Worm (Caenorhabditis elegans): ENCODE results near the gene myrf-1.
A peak's percentile ranks its signal among the peaks of the same experiment; 100 is the strongest.

Gene myrf-1

ce11 chrII:10502491-10503063, at the start of gene myrf-1:
Gene myrf-1 (minus strand): TSS chrII:10502541.
- peak; percentile 39 for TF ChIP-seq unc-62 (GFP tag; optimal IDR thresholded peaks at IDR 0.05)
- TF ChIP-seq pha-4 (tag; optimal IDR thresholded peaks at IDR 0.05), result peak; percentile 44
- no peak for TF ChIP-seq elt-3 (tag; optimal IDR thresholded peaks at IDR 0.05)
- TF ChIP-seq sptf-1 (tag; optimal IDR thresholded peaks at IDR 0.05), result peak; percentile 74
- TF ChIP-seq snpc-4 (tag; optimal IDR thresholded peaks at IDR 0.05), result no peak
- no peak for TF ChIP-seq zip-8 (tag; optimal IDR thresholded peaks at IDR 0.05)
- no peak for TF ChIP-seq sem-2 (GFP tag; optimal IDR thresholded peaks at IDR 0.05)
- no peak for TF ChIP-seq ceh-83 (GFP tag; optimal IDR thresholded peaks at IDR 0.05)
- peak; percentile 94 for TF ChIP-seq ham-2 (GFP tag; optimal IDR thresholded peaks at IDR 0.05)
- peak; percentile 81 for TF ChIP-seq mep-1 (tag; optimal IDR thresholded peaks at IDR 0.05)
- TF ChIP-seq nhr-12 (tag; optimal IDR thresholded peaks at IDR 0.05), result no peak
- no peak for TF ChIP-seq blmp-1 (tag; optimal IDR thresholded peaks at IDR 0.05)
- TF ChIP-seq lsy-2 (tag; optimal IDR thresholded peaks at IDR 0.05), result peak; percentile 33
- TF ChIP-seq M03D4.4 (tag; optimal IDR thresholded peaks at IDR 0.05), result peak; percentile 48
- TF ChIP-seq hlh-1 (tag; optimal IDR thresholded peaks at IDR 0.05), result peak; percentile 33
- no peak for TF ChIP-seq lin-32 (GFP tag; optimal IDR thresholded peaks at IDR 0.05)
- peak; percentile 65 for TF ChIP-seq drap-1 (GFP tag; optimal IDR thresholded peaks at IDR 0.05)
- no peak for TF ChIP-seq ceh-39 (tag; optimal IDR thresholded peaks at IDR 0.05)
- no peak for TF ChIP-seq nhr-28 (tag; optimal IDR thresholded peaks at IDR 0.05)
- TF ChIP-seq ztf-11 (tag; optimal IDR thresholded peaks at IDR 0.05), result peak; percentile 76
- no peak for TF ChIP-seq lin-13 (tag; optimal IDR thresholded peaks at IDR 0.05)
- no peak for TF ChIP-seq bed-3 (GFP tag; optimal IDR thresholded peaks at IDR 0.05)
- TF ChIP-seq unc-120 (tag; optimal IDR thresholded peaks at IDR 0.05; ENCODE audit: poor library complexity, severe bottlenecking), result peak; percentile 73
- TF ChIP-seq mls-2 (tag; optimal IDR thresholded peaks at IDR 0.05), result peak; percentile 68
- no peak for TF ChIP-seq nhr-237 (tag; optimal IDR thresholded peaks at IDR 0.05)
- no peak for TF ChIP-seq flh-1 (GFP tag; optimal IDR thresholded peaks at IDR 0.05)
- no peak for TF ChIP-seq unc-39 (tag; optimal IDR thresholded peaks at IDR 0.05)
- no peak for TF ChIP-seq mab-5 (tag; optimal IDR thresholded peaks at IDR 0.05)
- TF ChIP-seq cnd-1 (tag; optimal IDR thresholded peaks at IDR 0.05), result peak; percentile 61
- no peak for TF ChIP-seq elt-1 (tag; optimal IDR thresholded peaks at IDR 0.05; ENCODE audit: borderline replicate concordance, insufficient read depth)
- TF ChIP-seq nhr-76 (tag; optimal IDR thresholded peaks at IDR 0.05), result no peak
- TF ChIP-seq tbx-8 (GFP tag; optimal IDR thresholded peaks at IDR 0.05), result no peak
- peak; percentile 58 for TF ChIP-seq ces-1 (GFP tag; optimal IDR thresholded peaks at IDR 0.05)
- TF ChIP-seq ceh-43 (GFP tag; optimal IDR thresholded peaks at IDR 0.05), result no peak
- peak; percentile 46 for TF ChIP-seq nhr-2 (tag; optimal IDR thresholded peaks at IDR 0.05)

ce11 chrII:10550872-10551647, 48.7 kb upstream of the myrf-1 start:
- no peak for TF ChIP-seq M03D4.4 (tag; optimal IDR thresholded peaks at IDR 0.05)
- no peak for TF ChIP-seq bed-3 (GFP tag; optimal IDR thresholded peaks at IDR 0.05)
- TF ChIP-seq unc-120 (tag; optimal IDR thresholded peaks at IDR 0.05; ENCODE audit: poor library complexity, severe bottlenecking), result no peak
- no peak for TF ChIP-seq zip-8 (tag; optimal IDR thresholded peaks at IDR 0.05)
- no peak for TF ChIP-seq drap-1 (GFP tag; optimal IDR thresholded peaks at IDR 0.05)
- no peak for TF ChIP-seq elt-3 (tag; optimal IDR thresholded peaks at IDR 0.05)
- TF ChIP-seq mab-5 (tag; optimal IDR thresholded peaks at IDR 0.05), result no peak
- TF ChIP-seq ceh-43 (GFP tag; optimal IDR thresholded peaks at IDR 0.05), result no peak

- TF ChIP-seq sem-2 (GFP tag; optimal IDR thresholded peaks at IDR 0.05) (no peak), elt-1 (tag; optimal IDR thresholded peaks at IDR 0.05; ENCODE audit: borderline replicate concordance, insufficient read depth) (no peak), ces-1 (GFP tag; optimal IDR thresholded peaks at IDR 0.05) (peak; percentile 13), nhr-2 (tag; optimal IDR thresholded peaks at IDR 0.05) (no peak)
These were observed 47.8 kb upstream of the myrf-1 start for ce11 chrII:10550173-10550572.
